Fruit fly (Drosophila melanogaster): ENCODE results near the gene CRAT.

CRAT gene

DNA sequence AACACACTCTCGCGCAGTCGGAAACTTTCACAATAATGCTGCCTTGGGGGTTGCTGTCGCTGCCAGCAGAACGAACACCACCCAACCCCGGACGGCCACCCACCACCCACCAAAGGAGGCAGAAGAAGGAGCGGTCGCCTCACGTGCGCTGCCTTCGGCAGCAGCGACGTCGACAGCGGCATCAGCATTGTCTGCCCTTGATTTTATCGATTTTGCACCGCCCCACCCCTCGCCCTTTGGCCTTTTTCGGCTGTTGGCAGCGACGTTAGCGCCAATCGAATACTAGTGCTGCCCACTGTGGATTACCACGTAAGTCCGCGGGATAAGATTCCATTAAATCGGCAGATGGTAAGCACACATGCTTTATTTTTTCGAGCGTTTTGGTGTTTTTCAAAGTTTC is 43.3 kb upstream of the CRAT start:
- no peak for TF ChIP-seq CG14655 (GFP tag; optimal IDR thresholded peaks at IDR 0.05)
- TF ChIP-seq Snoo (tag; optimal IDR thresholded peaks at IDR 0.05), result no peak

DNA sequence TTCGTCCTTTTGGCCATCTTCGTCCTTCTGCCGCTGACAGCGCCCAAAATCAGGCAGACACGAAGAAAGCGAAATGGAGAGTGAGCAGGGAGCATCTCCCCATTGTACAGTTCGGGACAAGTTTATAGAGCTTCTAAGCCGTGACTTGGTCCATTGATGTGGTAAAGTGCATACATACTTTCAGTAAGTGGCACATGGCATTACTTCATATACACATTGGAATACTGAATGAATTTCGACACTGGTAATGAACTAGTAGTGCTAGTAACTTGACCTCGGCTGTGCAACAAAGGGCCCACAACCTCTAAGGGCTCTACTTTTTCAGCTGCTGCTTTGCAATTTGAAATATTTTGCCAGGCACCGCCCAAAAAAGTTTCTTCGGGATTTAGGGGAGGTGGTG is 40.4 kb upstream of the CRAT start:
- TF ChIP-seq CG12605 (GFP tag; IDR thresholded peaks at IDR 0.05) (peak; percentile 39; the same call in 1 of the 2 replicates), CG13204 (GFP tag; optimal IDR thresholded peaks at IDR 0.05) (no peak), CG17806 (tag; optimal IDR thresholded peaks at IDR 0.05) (peak; percentile 35), CG34367 (tag; optimal IDR thresholded peaks at IDR 0.05) (peak; percentile 8), Snoo (tag; optimal IDR thresholded peaks at IDR 0.05) (peak; percentile 43), rn (GFP tag; IDR thresholded peaks at IDR 0.05) (no peak), Ets98B (GFP tag; IDR thresholded peaks at IDR 0.05) (peak; percentile 45; the same call in 1 of the 2 replicates), gl (tag; optimal IDR thresholded peaks at IDR 0.05) (no peak), Pif1B (GFP tag; optimal IDR thresholded peaks at IDR 0.05) (peak; percentile 43), Pif1A (GFP tag; optimal IDR thresholded peaks at IDR 0.05) (peak; percentile 61), CG14655 (GFP tag; optimal IDR thresholded peaks at IDR 0.05) (peak; percentile 41), CG15710 (tag; optimal IDR thresholded peaks at IDR 0.05) (peak; percentile 27), CG9948 (tag; optimal IDR thresholded peaks at IDR 0.05) (peak; percentile 37), CG10348 (GFP tag; IDR thresholded peaks at IDR 0.05) (no peak), CG8301 (tag; optimal IDR thresholded peaks at IDR 0.05) (peak; percentile 33), CG8159 (tag; optimal IDR thresholded peaks at IDR 0.05) (peak; percentile 46), CG4496 (GFP tag; IDR thresholded peaks at IDR 0.05) (peak; percentile 35; the same call in 1 of the 3 replicates), fd96Ca (GFP tag; IDR thresholded peaks at IDR 0.05) (peak; percentile 78), CG32121 (GFP tag; IDR thresholded peaks at IDR 0.05) (no peak; the same call in 1 of the 2 replicates), EcR (GFP tag; optimal IDR thresholded peaks at IDR 0.05) (no peak), D1 (tag; optimal IDR thresholded peaks at IDR 0.05) (no peak)

DNA sequence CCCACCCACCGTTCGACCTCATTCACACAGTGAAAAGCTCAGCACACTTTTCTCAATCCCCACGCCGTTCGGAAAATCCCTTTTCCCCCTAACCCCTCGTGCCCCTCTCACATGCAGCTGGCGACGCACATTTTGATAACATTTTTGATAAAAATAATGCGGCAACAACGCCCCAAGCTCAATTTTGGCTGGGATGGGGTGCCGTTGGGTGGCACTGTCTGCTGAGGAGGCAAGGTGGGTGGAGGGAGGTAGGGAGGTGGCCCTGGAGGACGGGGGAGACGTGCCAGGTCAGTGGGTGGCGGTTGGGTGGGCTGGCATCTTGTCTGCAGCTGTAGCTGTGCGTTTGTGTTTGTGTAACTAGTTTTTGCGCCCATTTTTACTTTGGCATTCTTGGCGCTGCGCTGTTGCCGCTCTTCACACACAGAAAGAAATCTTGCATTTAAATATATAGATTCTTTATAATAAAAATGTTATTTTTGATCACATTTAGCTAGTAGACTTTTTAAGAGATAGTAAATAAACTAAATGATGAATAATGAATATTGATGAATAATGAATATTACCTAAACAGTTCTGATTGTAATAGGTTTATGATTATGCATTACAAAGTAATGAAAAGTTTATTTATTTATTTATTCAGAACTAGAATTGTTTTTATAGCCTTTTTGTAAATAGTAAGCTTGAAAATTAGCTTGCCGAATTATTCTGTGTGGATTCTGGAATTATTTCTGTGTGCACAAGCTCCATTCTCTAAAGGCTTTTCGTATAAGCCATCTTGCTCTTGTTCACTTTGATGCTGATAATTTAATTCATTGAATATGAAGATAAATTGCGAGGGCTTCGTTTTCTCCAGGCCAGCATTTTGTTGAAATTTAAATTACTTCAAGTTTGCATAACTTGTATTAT is 38.8 kb upstream of the CRAT start:
- TF ChIP-seq fd96Ca (GFP tag; IDR thresholded peaks at IDR 0.05) (no peak), CG10348 (GFP tag; IDR thresholded peaks at IDR 0.05) (no peak), gl (tag; optimal IDR thresholded peaks at IDR 0.05) (no peak), CG14655 (GFP tag; optimal IDR thresholded peaks at IDR 0.05) (peak; percentile 62), CG8301 (tag; optimal IDR thresholded peaks at IDR 0.05) (peak; percentile 32), CG17806 (tag; optimal IDR thresholded peaks at IDR 0.05) (peak; percentile 19), CG32121 (GFP tag; IDR thresholded peaks at IDR 0.05) (no peak), CG9948 (tag; optimal IDR thresholded peaks at IDR 0.05) (peak; percentile 26), Pif1B (GFP tag; optimal IDR thresholded peaks at IDR 0.05) (no peak), CG13204 (GFP tag; optimal IDR thresholded peaks at IDR 0.05) (no peak), CG4496 (GFP tag; IDR thresholded peaks at IDR 0.05) (no peak), CG34367 (tag; optimal IDR thresholded peaks at IDR 0.05) (no peak), CG15710 (tag; optimal IDR thresholded peaks at IDR 0.05) (no peak), D1 (tag; optimal IDR thresholded peaks at IDR 0.05) (no peak), EcR (GFP tag; optimal IDR thresholded peaks at IDR 0.05) (no peak), CG12605 (GFP tag; IDR thresholded peaks at IDR 0.05) (no peak), Ets98B (GFP tag; IDR thresholded peaks at IDR 0.05) (peak; percentile 21; the same call in 1 of the 2 replicates), Pif1A (GFP tag; optimal IDR thresholded peaks at IDR 0.05) (no peak), CG8159 (tag; optimal IDR thresholded peaks at IDR 0.05) (peak; percentile 22), Snoo (tag; optimal IDR thresholded peaks at IDR 0.05) (no peak), rn (GFP tag; IDR thresholded peaks at IDR 0.05) (no peak)

DNA sequence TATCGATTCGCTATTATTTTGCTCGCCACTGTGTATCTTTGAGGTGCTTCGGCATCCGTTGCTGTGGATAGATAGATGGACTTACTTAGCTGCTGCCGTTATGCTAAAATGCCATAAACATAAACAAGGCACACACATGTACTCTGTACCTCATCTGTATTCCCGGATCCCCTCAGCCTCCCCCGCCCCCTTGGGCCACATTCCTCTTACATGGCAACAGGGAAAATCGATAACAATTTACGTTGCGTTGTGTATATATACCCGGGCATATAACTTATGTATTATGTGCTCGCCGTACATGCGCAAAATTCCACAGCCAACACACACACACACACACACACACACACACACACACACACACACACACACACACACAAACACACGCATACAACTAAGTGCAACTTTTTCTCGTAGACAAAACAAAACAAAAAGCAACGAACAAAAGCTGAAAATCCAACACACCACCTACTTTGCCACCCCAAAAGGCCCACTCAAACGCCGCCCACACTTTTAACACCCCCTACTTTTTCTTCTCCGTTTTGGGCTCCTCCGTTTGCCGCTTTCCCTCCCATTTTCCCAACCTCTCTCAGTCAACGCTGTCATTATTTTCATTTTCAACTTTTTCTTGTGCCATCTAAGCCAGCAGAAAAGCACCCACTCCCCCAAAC is 38.1 kb upstream of the CRAT start:
- TF ChIP-seq EcR (GFP tag; optimal IDR thresholded peaks at IDR 0.05) (no peak), CG14655 (GFP tag; optimal IDR thresholded peaks at IDR 0.05) (peak; percentile 18), Snoo (tag; optimal IDR thresholded peaks at IDR 0.05) (no peak)

DNA sequence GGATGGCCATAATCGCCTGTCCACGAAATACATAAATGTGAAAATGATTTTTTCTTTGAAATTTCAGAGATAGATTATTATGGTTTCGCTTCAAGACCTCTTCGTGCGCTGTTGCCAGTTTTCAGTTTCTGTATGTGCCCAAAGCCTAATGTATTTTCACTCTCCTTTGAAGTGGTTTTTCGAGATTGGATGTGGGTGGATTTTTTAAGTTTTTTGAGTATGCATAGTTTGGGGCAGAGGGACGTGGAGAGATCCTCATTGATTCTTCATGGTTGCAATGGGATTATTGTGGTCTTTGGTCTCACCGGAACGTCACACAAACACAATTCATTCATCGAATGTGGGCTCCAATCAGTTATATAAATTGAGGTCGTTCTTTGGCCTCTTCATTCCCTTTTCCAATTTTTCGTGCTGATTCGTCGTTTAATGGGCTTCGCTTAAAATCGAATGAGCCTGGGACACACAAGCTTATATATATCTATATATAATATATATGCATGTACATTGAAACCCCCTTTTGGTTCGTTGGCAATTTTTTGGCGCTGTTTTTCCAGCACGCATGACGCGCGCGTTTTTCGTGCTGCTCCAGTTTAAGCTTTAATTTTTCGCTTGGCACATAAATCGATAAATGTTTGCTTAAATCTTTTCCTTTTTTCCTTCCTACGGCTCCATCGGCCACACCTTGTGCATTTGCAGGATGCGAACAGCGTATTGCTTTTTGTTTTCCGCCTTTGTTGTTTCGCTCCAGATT is 35.8 kb upstream of the CRAT start:
- TF ChIP-seq CG10348 (GFP tag; IDR thresholded peaks at IDR 0.05) (no peak), gl (tag; optimal IDR thresholded peaks at IDR 0.05) (no peak), CG9948 (tag; optimal IDR thresholded peaks at IDR 0.05) (no peak), CG8301 (tag; optimal IDR thresholded peaks at IDR 0.05) (no peak), Ets98B (GFP tag; IDR thresholded peaks at IDR 0.05) (no peak), CG32121 (GFP tag; IDR thresholded peaks at IDR 0.05) (no peak), CG8159 (tag; optimal IDR thresholded peaks at IDR 0.05) (no peak)
